Worm (Caenorhabditis elegans): Measurements from ENCODE around the gene memb-2.

DNA sequence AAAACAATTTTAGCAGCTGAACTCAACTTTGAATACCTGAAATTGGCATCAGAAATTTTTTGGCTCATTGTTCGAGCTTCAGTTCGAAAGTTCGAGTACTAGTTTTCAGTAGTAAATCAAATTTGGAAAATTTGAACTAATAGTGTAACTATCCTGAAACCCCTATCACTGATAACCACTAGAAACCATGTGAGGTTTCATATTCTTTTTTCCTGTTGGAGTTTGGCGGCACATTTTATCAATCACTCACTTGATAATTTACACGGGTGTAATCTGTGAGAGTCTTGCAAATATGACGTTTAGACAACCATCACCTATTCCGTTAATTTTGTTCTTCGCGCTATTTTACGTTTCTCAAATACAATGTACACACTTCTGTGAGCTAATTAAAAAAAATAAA, 27.4 kb upstream of the memb-2 start, which contains the start of gene C14C11.4:
- TF ChIP-seq pes-1 (GFP tag; IDR thresholded peaks at IDR 0.05) (no peak), F13C5.2 (tag; optimal IDR thresholded peaks at IDR 0.05) (no peak), B0310.2 (tag; optimal IDR thresholded peaks at IDR 0.05) (no peak), ets-7 (tag; optimal IDR thresholded peaks at IDR 0.05) (no peak), scrt-1 (GFP tag; IDR thresholded peaks at IDR 0.05) (no peak), ceh-36 (tag; optimal IDR thresholded peaks at IDR 0.05) (no peak), flt-1 (GFP tag; IDR thresholded peaks at IDR 0.05) (no peak)
